Worm (Caenorhabditis elegans): ENCODE measurements around the gene C47E8.4.

C47E8.4 gene

ce11 chrV:14685435-14686058, at the start of gene C47E8.4:
Gene C47E8.4, minus strand, starts transcription at chrV:14685485.
- TF ChIP-seq lsy-2 (tag; optimal IDR thresholded peaks at IDR 0.05) (peak; percentile 92), ces-1 (GFP tag; optimal IDR thresholded peaks at IDR 0.05) (peak; percentile 99), ham-2 (GFP tag; optimal IDR thresholded peaks at IDR 0.05) (no peak), sem-2 (GFP tag; optimal IDR thresholded peaks at IDR 0.05) (no peak), M03D4.4 (tag; optimal IDR thresholded peaks at IDR 0.05) (no peak), unc-62 (GFP tag; optimal IDR thresholded peaks at IDR 0.05) (peak; percentile 92), snpc-4 (tag; optimal IDR thresholded peaks at IDR 0.05) (no peak), lin-13 (tag; optimal IDR thresholded peaks at IDR 0.05) (peak; percentile 98), ztf-11 (tag; optimal IDR thresholded peaks at IDR 0.05) (peak; percentile 36), lin-32 (GFP tag; optimal IDR thresholded peaks at IDR 0.05) (no peak), pha-4 (tag; optimal IDR thresholded peaks at IDR 0.05) (peak; percentile 97), ceh-43 (GFP tag; optimal IDR thresholded peaks at IDR 0.05) (peak; percentile 28), cnd-1 (tag; optimal IDR thresholded peaks at IDR 0.05) (peak; percentile 65), hlh-1 (tag; optimal IDR thresholded peaks at IDR 0.05) (peak; percentile 72), mab-5 (tag; optimal IDR thresholded peaks at IDR 0.05) (no peak), elt-1 (tag; optimal IDR thresholded peaks at IDR 0.05; ENCODE audit: borderline replicate concordance, insufficient read depth) (no peak), unc-120 (tag; optimal IDR thresholded peaks at IDR 0.05; ENCODE audit: poor library complexity, severe bottlenecking) (peak; percentile 92), nhr-237 (tag; optimal IDR thresholded peaks at IDR 0.05) (peak; percentile 97), drap-1 (GFP tag; optimal IDR thresholded peaks at IDR 0.05) (peak; percentile 86), blmp-1 (tag; optimal IDR thresholded peaks at IDR 0.05) (peak; percentile 0), nhr-12 (tag; optimal IDR thresholded peaks at IDR 0.05) (no peak), tbx-8 (GFP tag; optimal IDR thresholded peaks at IDR 0.05) (no peak), flh-1 (GFP tag; optimal IDR thresholded peaks at IDR 0.05) (no peak), mep-1 (tag; optimal IDR thresholded peaks at IDR 0.05) (peak; percentile 99), ceh-83 (GFP tag; optimal IDR thresholded peaks at IDR 0.05) (peak; percentile 73), nhr-28 (tag; optimal IDR thresholded peaks at IDR 0.05) (no peak), nhr-2 (tag; optimal IDR thresholded peaks at IDR 0.05) (peak; percentile 62), sptf-1 (tag; optimal IDR thresholded peaks at IDR 0.05) (peak; percentile 83), bed-3 (GFP tag; optimal IDR thresholded peaks at IDR 0.05) (peak; percentile 56), ceh-39 (tag; optimal IDR thresholded peaks at IDR 0.05) (peak; percentile 91), unc-39 (tag; optimal IDR thresholded peaks at IDR 0.05) (no peak), elt-3 (tag; optimal IDR thresholded peaks at IDR 0.05) (peak; percentile 50), mls-2 (tag; optimal IDR thresholded peaks at IDR 0.05) (peak; percentile 58), nhr-76 (tag; optimal IDR thresholded peaks at IDR 0.05) (no peak), zip-8 (tag; optimal IDR thresholded peaks at IDR 0.05) (no peak)

ce11 chrV:14734187-14734765, 49.0 kb upstream of the C47E8.4 start, which contains the start of gene unc-61:
Gene unc-61, minus strand, starts transcription at chrV:14734237.
- TF ChIP-seq nhr-28 (tag; optimal IDR thresholded peaks at IDR 0.05): no peak
- TF ChIP-seq ces-1 (GFP tag; optimal IDR thresholded peaks at IDR 0.05): peak; percentile 89
- TF ChIP-seq unc-39 (tag; optimal IDR thresholded peaks at IDR 0.05): no peak
- TF ChIP-seq nhr-237 (tag; optimal IDR thresholded peaks at IDR 0.05): no peak
- TF ChIP-seq mab-5 (tag; optimal IDR thresholded peaks at IDR 0.05): no peak
- TF ChIP-seq ham-2 (GFP tag; optimal IDR thresholded peaks at IDR 0.05): no peak
- TF ChIP-seq sem-2 (GFP tag; optimal IDR thresholded peaks at IDR 0.05): no peak
- no peak for TF ChIP-seq bed-3 (GFP tag; optimal IDR thresholded peaks at IDR 0.05)
- no peak for TF ChIP-seq zip-8 (tag; optimal IDR thresholded peaks at IDR 0.05)
- TF ChIP-seq nhr-76 (tag; optimal IDR thresholded peaks at IDR 0.05): no peak
- no peak for TF ChIP-seq elt-1 (tag; optimal IDR thresholded peaks at IDR 0.05; ENCODE audit: borderline replicate concordance, insufficient read depth)
- TF ChIP-seq snpc-4 (tag; optimal IDR thresholded peaks at IDR 0.05): no peak
- TF ChIP-seq tbx-8 (GFP tag; optimal IDR thresholded peaks at IDR 0.05): no peak
- TF ChIP-seq unc-120 (tag; optimal IDR thresholded peaks at IDR 0.05; ENCODE audit: poor library complexity, severe bottlenecking): no peak
- peak; percentile 1 for TF ChIP-seq mep-1 (tag; optimal IDR thresholded peaks at IDR 0.05)

- TF ChIP-seq drap-1 (GFP tag; optimal IDR thresholded peaks at IDR 0.05): no peak
- no peak for TF ChIP-seq mls-2 (tag; optimal IDR thresholded peaks at IDR 0.05)
- no peak for TF ChIP-seq ham-2 (GFP tag; optimal IDR thresholded peaks at IDR 0.05)
- no peak for TF ChIP-seq hlh-1 (tag; optimal IDR thresholded peaks at IDR 0.05)
- TF ChIP-seq lin-13 (tag; optimal IDR thresholded peaks at IDR 0.05): no peak
- TF ChIP-seq sem-2 (GFP tag; optimal IDR thresholded peaks at IDR 0.05): no peak
- no peak for TF ChIP-seq tbx-8 (GFP tag; optimal IDR thresholded peaks at IDR 0.05)
- no peak for TF ChIP-seq sptf-1 (tag; optimal IDR thresholded peaks at IDR 0.05)
- TF ChIP-seq ces-1 (GFP tag; optimal IDR thresholded peaks at IDR 0.05): no peak
- no peak for TF ChIP-seq lsy-2 (tag; optimal IDR thresholded peaks at IDR 0.05)
- TF ChIP-seq M03D4.4 (tag; optimal IDR thresholded peaks at IDR 0.05): no peak
- TF ChIP-seq zip-8 (tag; optimal IDR thresholded peaks at IDR 0.05): no peak
- TF ChIP-seq unc-39 (tag; optimal IDR thresholded peaks at IDR 0.05): no peak
- no peak for TF ChIP-seq flh-1 (GFP tag; optimal IDR thresholded peaks at IDR 0.05)
- TF ChIP-seq nhr-12 (tag; optimal IDR thresholded peaks at IDR 0.05): no peak
- no peak for TF ChIP-seq ceh-39 (tag; optimal IDR thresholded peaks at IDR 0.05)
- TF ChIP-seq ceh-83 (GFP tag; optimal IDR thresholded peaks at IDR 0.05): no peak
- no peak for TF ChIP-seq nhr-28 (tag; optimal IDR thresholded peaks at IDR 0.05)
- no peak for TF ChIP-seq blmp-1 (tag; optimal IDR thresholded peaks at IDR 0.05)
- TF ChIP-seq pha-4 (tag; optimal IDR thresholded peaks at IDR 0.05): no peak
Measured at ce11 chrV:14729343-14729742, 44.1 kb upstream of the C47E8.4 start, which contains the start of gene oig-3. Gene oig-3, plus strand, starts transcription at chrV:14729643.

Measured in whole organism, mixed stage, embryonic.